Fruit fly (Drosophila melanogaster): ENCODE measurements around the gene ERR.

ERR gene

DNA sequence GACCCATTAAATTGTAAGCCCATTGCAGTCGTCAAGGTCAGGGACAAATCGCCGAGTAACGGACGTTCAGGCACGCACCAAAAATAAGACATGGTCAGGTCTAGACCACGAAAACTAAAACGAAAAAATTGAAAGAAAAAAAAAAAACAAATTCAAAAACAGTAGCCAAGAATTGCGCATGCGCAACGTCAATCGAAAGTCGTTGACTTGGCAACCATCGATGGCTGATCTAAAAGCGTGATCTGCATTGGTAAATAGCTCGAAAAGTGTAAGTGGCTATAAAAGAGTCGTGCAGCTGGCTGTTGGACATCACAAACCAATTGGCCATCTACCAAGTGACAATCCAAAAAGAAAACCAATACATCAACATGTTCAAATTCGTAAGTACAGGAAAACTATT, 35.4 kb upstream of the ERR start, which contains the start of gene CG13678:
TSS of gene CG13678 (plus strand) at position 307 of the 400 bp plus-strand sequence.
- TF ChIP-seq brk (GFP tag; optimal IDR thresholded peaks at IDR 0.05) (no peak), Myc (optimal IDR thresholded peaks at IDR 0.05) (no peak), dl (GFP tag; optimal IDR thresholded peaks at IDR 0.05; ENCODE audit: insufficient read depth in 1 of 2, partially characterized antibody in 2 of 2) (no peak), jim (GFP tag; optimal IDR thresholded peaks at IDR 0.05) (no peak), br (GFP tag; optimal IDR thresholded peaks at IDR 0.05) (no peak), dsf (GFP tag; optimal IDR thresholded peaks at IDR 0.05; ENCODE audit: borderline replicate concordance) (no peak), Sp1 (GFP tag; optimal IDR thresholded peaks at IDR 0.05) (no peak), woc (GFP tag; optimal IDR thresholded peaks at IDR 0.05) (no peak), Hr83 (GFP tag; optimal IDR thresholded peaks at IDR 0.05; ENCODE audit: poor library complexity, severe bottlenecking) (no peak), CrebA (GFP tag; optimal IDR thresholded peaks at IDR 0.05; ENCODE audit: borderline replicate concordance) (no peak), Rel (GFP tag; optimal IDR thresholded peaks at IDR 0.05) (no peak), Rel (tag; optimal IDR thresholded peaks at IDR 0.05) (no peak)

DNA sequence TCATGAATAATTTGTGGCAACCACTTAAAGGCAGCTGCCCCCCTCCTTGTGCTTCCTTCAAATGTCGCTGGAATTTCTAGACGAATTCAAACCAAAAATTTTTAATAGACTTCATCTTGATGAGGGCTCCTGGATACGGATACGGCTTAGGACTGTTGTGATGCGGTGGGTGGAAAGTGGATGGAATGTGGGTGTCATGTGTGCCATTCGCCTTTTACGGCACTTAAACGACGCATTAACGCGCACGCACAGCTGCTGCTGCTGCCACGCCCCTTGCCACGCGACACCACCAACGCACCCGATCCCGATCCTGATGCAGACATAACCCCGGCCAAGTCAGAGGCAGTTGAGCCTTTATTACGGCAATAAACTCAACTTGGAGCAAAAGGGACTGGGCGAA, 33.2 kb upstream of the ERR start:
- no peak for TF ChIP-seq Dif (GFP tag; optimal IDR thresholded peaks at IDR 0.05; ENCODE audit: partially characterized antibody)
- TF ChIP-seq dsf (GFP tag; optimal IDR thresholded peaks at IDR 0.05; ENCODE audit: borderline replicate concordance), result no peak
- TF ChIP-seq GATAd (GFP tag; optimal IDR thresholded peaks at IDR 0.05), result no peak
- TF ChIP-seq ey (GFP tag; optimal IDR thresholded peaks at IDR 0.05), result no peak
- no peak for TF ChIP-seq Abd-B (GFP tag; optimal IDR thresholded peaks at IDR 0.05)
- TF ChIP-seq Dfd (GFP tag; optimal IDR thresholded peaks at IDR 0.05), result no peak
- TF ChIP-seq Myc (optimal IDR thresholded peaks at IDR 0.05), result no peak
- no peak for TF ChIP-seq CG32264 (GFP tag; optimal IDR thresholded peaks at IDR 0.05)
- TF ChIP-seq OdsH (GFP tag; optimal IDR thresholded peaks at IDR 0.05), result no peak
- TF ChIP-seq Jra (GFP tag; optimal IDR thresholded peaks at IDR 0.05), result no peak
- no peak for TF ChIP-seq CG9705 (GFP tag; optimal IDR thresholded peaks at IDR 0.05)
- no peak for TF ChIP-seq Vsx2 (GFP tag; optimal IDR thresholded peaks at IDR 0.05; ENCODE audit: partially characterized antibody)
- TF ChIP-seq pan (optimal IDR thresholded peaks at IDR 0.05), result no peak
- TF ChIP-seq Mio (GFP tag; optimal IDR thresholded peaks at IDR 0.05), result no peak
- TF ChIP-seq foxo (GFP tag; optimal IDR thresholded peaks at IDR 0.05), result no peak
- no peak for TF ChIP-seq Hr78 (GFP tag; optimal IDR thresholded peaks at IDR 0.05)
- no peak for TF ChIP-seq jim (GFP tag; optimal IDR thresholded peaks at IDR 0.05)

DNA sequence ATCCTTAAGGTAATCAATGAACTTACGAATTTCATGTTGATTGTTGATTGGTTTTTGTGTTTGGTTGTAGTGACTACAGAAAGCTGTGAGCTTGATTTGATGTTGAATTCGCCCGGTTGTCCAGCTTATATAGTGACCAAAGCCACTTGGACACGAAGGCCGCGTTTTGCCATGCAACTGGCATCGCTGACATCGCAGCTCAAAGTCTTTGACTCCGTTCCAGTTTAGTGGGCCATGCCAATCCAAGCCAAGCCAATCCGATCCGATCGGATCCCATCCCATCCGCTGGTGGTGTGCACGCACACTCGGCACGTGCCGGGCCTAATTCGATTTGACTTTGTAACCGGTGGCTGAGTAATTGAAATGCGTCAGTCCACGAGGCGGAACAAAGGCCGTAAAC, 32.4 kb upstream of the ERR start, which contains the start of gene CG13674:
TSS of gene CG13674 (minus strand) at position 101 of the 400 bp plus-strand sequence.
- TF ChIP-seq jim (GFP tag; optimal IDR thresholded peaks at IDR 0.05), result no peak
- TF ChIP-seq br (GFP tag; optimal IDR thresholded peaks at IDR 0.05), result no peak
- TF ChIP-seq GATAd (GFP tag; optimal IDR thresholded peaks at IDR 0.05), result no peak
- no peak for TF ChIP-seq psq (GFP tag; optimal IDR thresholded peaks at IDR 0.05)
- no peak for TF ChIP-seq dsf (GFP tag; optimal IDR thresholded peaks at IDR 0.05; ENCODE audit: borderline replicate concordance)
- no peak for TF ChIP-seq rgr (GFP tag; optimal IDR thresholded peaks at IDR 0.05)
- no peak for TF ChIP-seq sv (GFP tag; optimal IDR thresholded peaks at IDR 0.05)
- no peak for TF ChIP-seq brk (GFP tag; optimal IDR thresholded peaks at IDR 0.05)
- TF ChIP-seq N (GFP tag; optimal IDR thresholded peaks at IDR 0.05), result no peak
- no peak for TF ChIP-seq Dfd (GFP tag; optimal IDR thresholded peaks at IDR 0.05)
- no peak for TF ChIP-seq CG9705 (GFP tag; optimal IDR thresholded peaks at IDR 0.05)
- no peak for TF ChIP-seq Abd-B (GFP tag; optimal IDR thresholded peaks at IDR 0.05)
- TF ChIP-seq Hnf4 (GFP tag; optimal IDR thresholded peaks at IDR 0.05), result no peak
- no peak for TF ChIP-seq Rel (GFP tag; optimal IDR thresholded peaks at IDR 0.05)
- TF ChIP-seq Rel (tag; optimal IDR thresholded peaks at IDR 0.05), result no peak
- no peak for TF ChIP-seq tai (GFP tag; optimal IDR thresholded peaks at IDR 0.05)
- TF ChIP-seq Hr78 (GFP tag; optimal IDR thresholded peaks at IDR 0.05), result no peak
- TF ChIP-seq CG32264 (GFP tag; optimal IDR thresholded peaks at IDR 0.05), result no peak
- no peak for TF ChIP-seq ey (GFP tag; optimal IDR thresholded peaks at IDR 0.05)
- no peak for TF ChIP-seq OdsH (GFP tag; optimal IDR thresholded peaks at IDR 0.05)
- TF ChIP-seq lola (GFP tag; optimal IDR thresholded peaks at IDR 0.05), result no peak

DNA sequence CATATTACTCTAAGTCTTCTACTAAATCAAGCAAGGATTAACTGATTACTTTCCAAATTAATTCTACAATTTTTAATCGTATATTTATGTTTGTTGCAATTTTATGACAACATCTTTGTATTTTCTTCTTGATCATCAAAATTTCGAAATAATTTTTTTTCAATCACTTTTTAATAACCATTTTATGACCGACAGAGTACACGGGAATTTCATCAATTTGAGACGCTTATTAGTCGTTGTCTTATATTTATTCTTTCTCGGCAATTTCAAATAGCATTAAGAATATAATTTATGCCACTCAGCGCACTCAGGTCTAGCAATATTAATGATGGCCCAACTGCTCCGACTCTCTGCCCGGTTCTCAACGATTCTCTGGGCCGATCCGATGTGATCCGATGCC, 28.5 kb upstream of the ERR start, which contains the start of gene CG8012:
TSS of gene CG8012 (plus strand) at position 301 of the 400 bp plus-strand sequence.
- no peak for TF ChIP-seq lola (GFP tag; optimal IDR thresholded peaks at IDR 0.05)
- no peak for TF ChIP-seq sage (GFP tag; optimal IDR thresholded peaks at IDR 0.05)
- no peak for TF ChIP-seq Hnf4 (GFP tag; optimal IDR thresholded peaks at IDR 0.05)
- TF ChIP-seq Hr78 (GFP tag; optimal IDR thresholded peaks at IDR 0.05), result no peak
- no peak for TF ChIP-seq brk (GFP tag; optimal IDR thresholded peaks at IDR 0.05)
- no peak for TF ChIP-seq fru (GFP tag; optimal IDR thresholded peaks at IDR 0.05)
- no peak for TF ChIP-seq Vsx2 (GFP tag; optimal IDR thresholded peaks at IDR 0.05; ENCODE audit: partially characterized antibody)
- TF ChIP-seq psq (GFP tag; optimal IDR thresholded peaks at IDR 0.05), result no peak
